Worm (Caenorhabditis elegans) whole organism, young adult: ENCODE data around the gene K03B4.9.

ENCODE experiments used
- B0336.3 ChIP-seq: fragments of 200-800 bp; sonication (Bioruptor generic); IDR thresholded peaks from 2 replicates; pipeline ENCODE4 v1.3.6; 2022; ENCODE audit warnings: missing genetic modification characterization, missing compliant biosample characterization
- F10E7.11 ChIP-seq: sonication (generic microtip); optimal IDR thresholded peaks from 2 replicates; lab custom pipeline; 2017; ENCODE audit warnings: mild to moderate bottlenecking, missing genetic modification characterization, moderate library complexity, missing compliant biosample characterization
- F57C9.4 ChIP-seq: sonication (generic microtip); optimal IDR thresholded peaks from 2 replicates; lab custom pipeline; 2017; ENCODE audit warnings: mild to moderate bottlenecking, missing genetic modification characterization, missing compliant biosample characterization
- ZK185.1 ChIP-seq: sonication (generic microtip); optimal IDR thresholded peaks from 2 replicates; lab custom pipeline; 2016; ENCODE audit warnings: mild to moderate bottlenecking, missing genetic modification characterization, missing compliant biosample characterization; ENCODE audit not compliant: poor library complexity, severe bottlenecking
- atf-7 ChIP-seq: sonication (generic microtip); optimal IDR thresholded peaks from 2 replicates; lab custom pipeline; 2017; ENCODE audit warnings: mild to moderate bottlenecking, missing genetic modification characterization, missing compliant biosample characterization
- attf-6 ChIP-seq: fragments of 200-800 bp; sonication (Bioruptor generic); IDR thresholded peaks from 2 replicates; pipeline ENCODE4 v1.3.6; 2022; ENCODE audit warnings: missing genetic modification reagents, missing genetic modification characterization, missing compliant biosample characterization
- bed-2 ChIP-seq: fragments of 200-800 bp; sonication (Bioruptor generic); IDR thresholded peaks from 2 replicates; pipeline ENCODE4 v1.3.6; 2022; ENCODE audit warnings: missing genetic modification reagents, missing genetic modification characterization, missing compliant biosample characterization
- cebp-1 ChIP-seq, 2 experiments: fragments of 200-800 bp in 1 of 2; sonication (Bioruptor generic) in 1 of 2; sonication (generic microtip) in 1 of 2; IDR thresholded peaks in 1 of 2; optimal IDR thresholded peaks in 1 of 2; 2 replicates each; pipeline versions ENCODE4 v1.3.6 to Lab custom; 2017 to 2022; ENCODE audit warnings: missing compliant biosample characterization in 2 of 2, missing genetic modification characterization in 2 of 2, mild to moderate bottlenecking in 1 of 2, missing genetic modification reagents in 1 of 2, moderate library complexity in 1 of 2
- ceh-40 ChIP-seq: fragments of 200-800 bp; sonication (Bioruptor generic); IDR thresholded peaks from 2 replicates; pipeline ENCODE4 v1.3.6; 2022; ENCODE audit warnings: missing genetic modification characterization, missing compliant biosample characterization
- chd-7 ChIP-seq: sonication (generic microtip); optimal IDR thresholded peaks from 2 replicates; lab custom pipeline; 2016; ENCODE audit warnings: mild to moderate bottlenecking, missing genetic modification characterization, moderate library complexity, missing compliant biosample characterization
- dox-1 ChIP-seq: fragments of 200-800 bp; sonication (Bioruptor generic); IDR thresholded peaks from 2 replicates; pipeline ENCODE4 v1.3.6; 2022; ENCODE audit warnings: missing genetic modification reagents, missing genetic modification characterization, missing compliant biosample characterization
- egl-18 ChIP-seq: fragments of 200-800 bp; sonication (Bioruptor generic); IDR thresholded peaks from 2 replicates; pipeline ENCODE4 v1.3.6; 2022; ENCODE audit warnings: missing genetic modification reagents, missing genetic modification characterization, missing compliant biosample characterization
- let-607 ChIP-seq, 2 experiments: fragments of 200-800 bp in 1 of 2; sonication (Bioruptor generic) in 1 of 2; sonication (generic microtip) in 1 of 2; optimal IDR thresholded peaks; 2 replicates each; lab custom pipeline; 2016 to 2018; ENCODE audit warnings: mild to moderate bottlenecking in 2 of 2, missing compliant biosample characterization in 2 of 2, missing genetic modification characterization in 2 of 2, moderate library complexity in 2 of 2, missing genotype in 1 of 2
- lin-26 ChIP-seq: fragments of 200-800 bp; sonication (Bioruptor generic); IDR thresholded peaks from 2 replicates; pipeline ENCODE4 v1.3.6; 2022; ENCODE audit warnings: missing genetic modification reagents, missing genetic modification characterization, missing compliant biosample characterization
- lin-40 ChIP-seq: sonication (generic microtip); optimal IDR thresholded peaks from 2 replicates; lab custom pipeline; 2016; ENCODE audit warnings: missing genetic modification characterization, mild to moderate bottlenecking, missing compliant biosample characterization, missing genotype, missing genetic modification reagents
- madf-3 ChIP-seq: fragments of 200-800 bp; sonication (Bioruptor generic); IDR thresholded peaks from 2 replicates; pipeline ENCODE4 v1.3.6; 2022; ENCODE audit warnings: missing genetic modification reagents, missing genetic modification characterization, missing compliant biosample characterization
- mcd-1 ChIP-seq: fragments of 200-800 bp; sonication (Bioruptor generic); IDR thresholded peaks from 2 replicates; pipeline ENCODE4 v1.3.6; 2022; ENCODE audit warnings: missing genetic modification reagents, missing genetic modification characterization, missing compliant biosample characterization
- nfyb-1 ChIP-seq: fragments of 200-800 bp; sonication (Bioruptor generic); IDR thresholded peaks from 2 replicates; pipeline ENCODE4 v1.3.6; 2022; ENCODE audit warnings: missing genetic modification reagents, missing genetic modification characterization, missing compliant biosample characterization
- nhr-120 ChIP-seq: fragments of 200-800 bp; sonication (Bioruptor generic); IDR thresholded peaks from 2 replicates; pipeline ENCODE4 v1.3.6; 2022; ENCODE audit warnings: missing genetic modification characterization, missing compliant biosample characterization
- nhr-27 ChIP-seq: fragments of 200-800 bp; sonication (Bioruptor generic); optimal IDR thresholded peaks from 2 replicates; lab custom pipeline; 2018; ENCODE audit warnings: mild to moderate bottlenecking, missing genetic modification characterization, moderate library complexity, missing compliant biosample characterization
- nhr-80 ChIP-seq: sonication (generic microtip); optimal IDR thresholded peaks from 2 replicates; lab custom pipeline; 2016; ENCODE audit warnings: missing genetic modification characterization, missing compliant biosample characterization
- snpc-1.3 ChIP-seq: sonication (generic microtip); optimal IDR thresholded peaks from 2 replicates; lab custom pipeline; 2017; ENCODE audit warnings: missing genetic modification characterization, mild to moderate bottlenecking, missing compliant biosample characterization, antibody characterized with exemption, moderate library complexity, missing genotype, missing genetic modification reagents; ENCODE audit not compliant: insufficient read depth
- ztf-22 ChIP-seq: fragments of 200-800 bp; sonication (Bioruptor generic); optimal IDR thresholded peaks from 2 replicates; lab custom pipeline; 2018; ENCODE audit warnings: mild to moderate bottlenecking, missing genetic modification characterization, moderate library complexity, missing compliant biosample characterization
- ztf-26 ChIP-seq: sonication (generic microtip); optimal IDR thresholded peaks from 2 replicates; lab custom pipeline; 2017; ENCODE audit warnings: missing genetic modification characterization, missing compliant biosample characterization

Gene K03B4.9

DNA sequence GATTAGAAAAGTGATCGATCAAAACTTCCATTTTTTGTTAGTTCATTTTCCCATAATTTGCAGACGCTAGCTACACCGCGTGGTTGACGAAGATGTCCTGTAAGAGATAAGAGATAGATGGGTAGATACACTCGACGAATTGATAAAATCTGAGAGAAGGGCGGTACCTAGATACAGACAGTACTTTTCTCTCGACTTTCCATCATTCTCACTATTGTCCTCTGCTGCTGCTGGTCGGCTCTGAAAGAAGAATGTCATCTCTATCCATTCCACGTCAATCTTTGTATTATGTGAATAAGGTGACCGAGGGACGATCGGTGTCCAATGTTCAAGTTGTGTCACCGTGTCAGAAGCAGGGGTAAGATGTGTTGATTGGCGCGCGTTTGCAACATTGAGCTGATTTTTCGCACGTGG, 43.9 kb downstream of the K03B4.9 start, which contains the start of gene pmt-2:
TSS of gene pmt-2 (plus strand) at position 64 of the 414 bp plus-strand sequence.
- TF ChIP-seq let-607 (tag; optimal IDR thresholded peaks at IDR 0.05; lab: Kevin White, UChicago), result peak in 1 of 2 experiments; percentile 54
- TF ChIP-seq madf-3 (GFP tag; lab: Robert Waterston, UW), result 0 out of 2 replicates have a peak, but pooled peaks have one; percentile 16
- no peak for TF ChIP-seq cebp-1 (GFP tag; IDR thresholded peaks at IDR 0.05; lab: Robert Waterston, UW)
- TF ChIP-seq cebp-1 (tag; optimal IDR thresholded peaks at IDR 0.05; lab: Kevin White, UChicago), result peak; percentile 4
- TF ChIP-seq nhr-80, result peak; percentile 71
- no peak for TF ChIP-seq attf-6 (GFP tag; lab: Robert Waterston, UW)
- no peak for TF ChIP-seq ZK185.1
- peak; percentile 21 for TF ChIP-seq lin-40 (tag; lab: Kevin White, UChicago)
- TF ChIP-seq lin-26 (GFP tag; lab: Robert Waterston, UW), result 0 out of 2 replicates have a peak, but pooled peaks have one; percentile 11
- TF ChIP-seq nhr-27 (tag; lab: Kevin White, UChicago), result peak; percentile 5
- peak; percentile 14 for TF ChIP-seq F57C9.4 (tag; lab: Kevin White, UChicago)
- peak; percentile 10 for TF ChIP-seq chd-7 (tag; lab: Kevin White, UChicago)
- TF ChIP-seq F10E7.11 (tag; lab: Kevin White, UChicago), result no peak
- peak; percentile 48 for TF ChIP-seq atf-7
- TF ChIP-seq B0336.3 (GFP tag; lab: Robert Waterston, UW), result 0 out of 2 replicates have a peak, but pooled peaks have one; percentile 54
- TF ChIP-seq ztf-22, result no peak
- peak; percentile 35 for TF ChIP-seq ztf-26

DNA sequence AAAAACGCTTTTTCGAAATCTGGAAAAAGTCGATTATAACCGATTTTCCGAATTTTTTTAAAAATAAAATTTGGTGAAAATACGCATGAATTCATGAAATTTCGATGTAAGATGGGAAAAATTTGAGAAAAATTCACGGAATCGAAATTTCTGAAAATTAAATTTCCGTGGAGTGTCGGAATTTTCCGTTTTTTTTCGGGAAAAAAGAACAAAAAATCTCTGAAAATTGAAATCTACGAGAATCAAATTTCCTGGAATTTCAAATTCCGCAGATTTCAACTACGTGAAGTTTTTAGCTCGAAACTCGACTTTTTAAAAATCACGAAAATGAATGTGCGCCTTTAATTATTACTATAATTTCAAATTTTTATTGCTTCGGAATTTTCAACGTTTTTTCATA, 46.0 kb downstream of the K03B4.9 start:
- TF ChIP-seq nhr-120 (GFP tag; lab: Robert Waterston, UW), result no peak
- TF ChIP-seq ceh-40 (GFP tag; lab: Robert Waterston, UW), result no peak
- TF ChIP-seq dox-1 (GFP tag; lab: Robert Waterston, UW), result no peak
- TF ChIP-seq mcd-1 (GFP tag; lab: Robert Waterston, UW), result no peak
- TF ChIP-seq lin-40 (tag; lab: Kevin White, UChicago), result no peak

ce11 chrV:4624717-4625116, 47.7 kb downstream of the K03B4.9 start:
- TF ChIP-seq nfyb-1 (peak; percentile 75), bed-2 (GFP tag; lab: Robert Waterston, UW) (no peak)

DNA sequence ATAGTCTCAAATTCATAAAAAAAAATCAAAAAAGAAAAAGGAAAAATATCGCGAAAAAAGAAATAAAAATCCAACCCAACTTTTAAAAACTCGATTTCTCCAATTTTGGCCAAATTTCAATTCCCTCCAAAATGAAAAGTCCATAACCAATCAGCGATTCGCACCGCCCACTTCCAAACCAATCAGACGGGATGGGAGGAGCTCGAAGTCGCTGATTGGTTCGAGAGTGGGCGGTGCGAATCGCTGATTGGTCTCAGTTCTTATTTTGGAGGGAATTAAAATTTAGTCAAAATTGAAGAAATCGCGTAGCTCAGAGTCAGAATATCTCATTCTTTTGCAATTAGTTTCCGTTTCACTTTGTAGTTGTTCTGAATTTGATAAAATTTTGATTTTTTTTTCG, 48.9 kb downstream of the K03B4.9 start:
- no peak for TF ChIP-seq snpc-1.3 (tag; lab: Kevin White, UChicago)
- TF ChIP-seq egl-18, result no peak
